Fruit fly (Drosophila melanogaster) whole organism, prepupa: Measurements from ENCODE around the gene alpha-Est9.

Experiments used
- Sox14 ChIP-seq: fragments of 200-800 bp; sonication (Bioruptor generic); optimal IDR thresholded peaks from 3 replicates; lab custom pipeline; 2016; ENCODE audit warnings: missing biosample characterization, missing genetic modification characterization
- vri ChIP-seq: fragments of 200-800 bp; sonication (Bioruptor generic); optimal IDR thresholded peaks from 3 replicates; lab custom pipeline; 2016; ENCODE audit warnings: missing biosample characterization, mild to moderate bottlenecking, missing genetic modification characterization

DNA sequence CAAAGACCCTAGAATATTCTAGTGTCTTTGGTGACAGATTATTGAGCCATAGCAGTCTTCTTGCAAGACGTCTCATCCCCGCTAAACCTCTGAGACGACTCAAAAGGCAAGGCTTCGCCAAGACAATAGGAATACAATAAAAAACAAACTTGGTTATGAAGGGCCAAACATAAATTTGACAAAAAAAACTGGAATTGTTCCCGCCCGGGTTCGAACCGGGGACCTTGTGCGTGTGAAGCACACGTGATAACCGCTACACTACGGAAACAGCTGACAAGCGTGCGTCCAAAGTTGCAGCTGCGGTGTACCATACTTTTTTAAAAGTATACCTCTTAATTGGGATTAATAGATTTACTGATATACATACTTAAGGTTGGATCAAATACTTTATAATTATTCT is 29.2 kb downstream of the alpha-Est9 start:
- no peak for TF ChIP-seq Sox14
- TF ChIP-seq vri (GFP tag; lab: Kevin White, UChicago): no peak
